Worm (Caenorhabditis elegans) whole organism, L1 larva: Measurements from ENCODE around the gene Y32H12A.6.

Source experiments
- aly-2 ChIP-seq: fragments of 150-350 bp; optimal IDR thresholded peaks from 2 replicates; lab custom pipeline; 2014; ENCODE audit warnings: missing biosample characterization, missing genetic modification characterization
- ceh-90 ChIP-seq: sonication (generic microtip); optimal IDR thresholded peaks from 2 replicates; lab custom pipeline; 2016; ENCODE audit warnings: missing genetic modification characterization, missing compliant biosample characterization
- lsy-2 ChIP-seq, 2 experiments: fragments of 150-350 bp; optimal IDR thresholded peaks; 2 replicates each; lab custom pipeline; 2014; ENCODE audit warnings: missing biosample characterization in 2 of 2, missing genetic modification characterization in 2 of 2
- nhr-76 ChIP-seq: sonication (generic microtip); optimal IDR thresholded peaks from 2 replicates; lab custom pipeline; 2017; ENCODE audit warnings: missing biosample characterization, missing genetic modification characterization
- pag-3 ChIP-seq: sonication (generic microtip); optimal IDR thresholded peaks from 2 replicates; lab custom pipeline; 2017; ENCODE audit warnings: missing genetic modification characterization, mild to moderate bottlenecking, missing compliant biosample characterization, antibody characterized with exemption, borderline replicate concordance; ENCODE audit not compliant: insufficient read depth
- pax-3 ChIP-seq: fragments of 200-800 bp; sonication (Bioruptor generic); optimal IDR thresholded peaks from 2 replicates; lab custom pipeline; 2018; ENCODE audit warnings: mild to moderate bottlenecking, missing genetic modification characterization, moderate library complexity, missing compliant biosample characterization
- snpc-4 ChIP-seq: fragments of 150-350 bp; optimal IDR thresholded peaks from 2 replicates; lab custom pipeline; 2014; ENCODE audit warnings: missing biosample characterization, missing genetic modification characterization
- tlp-1 ChIP-seq: fragments of 150-350 bp; optimal IDR thresholded peaks from 2 replicates; lab custom pipeline; 2014; ENCODE audit warnings: missing biosample characterization, missing genetic modification characterization

- TF ChIP-seq tlp-1 (tag; lab: Kevin White, UChicago), result no peak
- TF ChIP-seq nhr-76 (tag; lab: Kevin White, UChicago), result no peak
- no peak for TF ChIP-seq lsy-2 (tag; optimal IDR thresholded peaks at IDR 0.05; lab: Kevin White, UChicago)
- TF ChIP-seq pax-3 (tag; lab: Kevin White, UChicago), result no peak
- no peak for TF ChIP-seq pag-3
- no peak for TF ChIP-seq snpc-4 (tag; lab: Kevin White, UChicago)
- TF ChIP-seq aly-2 (tag; lab: Kevin White, UChicago), result no peak
- TF ChIP-seq ceh-90 (tag; lab: Kevin White, UChicago), result no peak
Measured at ce11 chrIII:5334517-5335049, 47.4 kb downstream of the Y32H12A.6 start.
